Worm (Caenorhabditis elegans): ENCODE data around the gene lmd-4.

The lmd-4 gene

DNA sequence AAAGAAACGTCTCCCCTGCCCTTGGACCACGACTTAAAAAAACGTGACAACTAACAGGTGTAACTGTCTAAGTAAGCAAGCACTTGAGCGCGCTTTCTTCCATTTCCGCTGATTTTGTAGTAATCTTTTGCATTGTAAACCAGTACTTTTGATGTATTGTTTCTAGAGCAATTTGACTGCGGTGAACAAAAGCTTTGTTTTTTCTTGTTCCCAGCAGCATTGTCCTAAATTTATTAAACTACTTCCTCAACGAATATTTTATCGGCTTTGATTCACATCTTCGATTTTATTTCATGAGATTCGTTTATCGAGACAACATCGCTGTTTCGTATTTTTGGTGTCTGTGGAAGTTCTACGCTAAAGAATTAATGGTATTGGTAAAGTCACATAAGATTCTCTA is 32.1 kb downstream of the lmd-4 start, which contains the start of gene C13A2.1:
C13A2.1 (plus strand) TSS at position 301 of the 400 bp plus-strand sequence.
- TF ChIP-seq attf-5 (GFP tag; optimal IDR thresholded peaks at IDR 0.05) = no peak

DNA sequence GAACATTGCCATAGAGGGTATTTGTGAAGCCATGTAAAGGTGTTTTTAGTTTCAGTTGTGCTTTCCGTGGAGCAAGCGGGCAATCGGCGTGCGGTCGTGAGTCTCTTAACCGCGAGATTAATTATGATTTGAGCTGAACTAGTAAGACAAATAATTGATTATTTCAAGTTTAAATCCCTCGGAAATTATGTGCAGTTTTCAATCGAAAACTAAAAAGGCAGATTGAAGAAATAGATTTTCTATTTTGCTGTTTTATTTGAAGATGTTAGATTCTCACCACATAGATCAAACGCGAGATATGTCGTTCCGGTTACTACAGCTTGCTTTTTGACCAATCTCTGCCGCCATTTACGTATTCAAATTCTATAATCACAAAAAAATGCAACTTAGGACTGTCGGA is 38.8 kb downstream of the lmd-4 start, which contains the start of gene C13A2.3:
C13A2.3 (plus strand) TSS at position 301 of the 400 bp plus-strand sequence.
- TF ChIP-seq ceh-27 (GFP tag; optimal IDR thresholded peaks at IDR 0.05) (no peak), attf-6 (GFP tag; IDR thresholded peaks at IDR 0.05) (no peak), mcd-1 (GFP tag; IDR thresholded peaks at IDR 0.05) (no peak), F33H1.4 (GFP tag; IDR thresholded peaks at IDR 0.05) (no peak), lir-1 (GFP tag; conservative IDR thresholded peaks at IDR 0.05) (no peak)

DNA sequence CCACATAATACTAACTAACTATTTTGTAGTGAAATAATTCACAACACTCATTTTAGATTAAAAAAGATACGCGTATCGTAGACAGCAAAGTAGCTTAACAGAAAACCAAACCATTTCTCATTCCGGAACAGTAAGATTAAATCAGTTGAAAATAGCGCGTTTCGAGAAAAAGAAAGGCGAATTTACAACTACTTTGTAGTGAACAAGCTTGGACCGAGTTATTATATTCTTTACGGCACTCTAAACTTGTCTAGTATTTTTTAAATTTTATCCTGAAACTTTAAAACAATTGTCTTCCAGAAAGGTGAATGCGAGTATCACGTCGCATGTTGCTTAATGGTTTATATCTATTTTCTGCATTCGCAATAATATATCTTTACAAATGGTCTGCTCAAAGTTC is 41.7 kb downstream of the lmd-4 start, which contains the start of gene C13A2.4:
C13A2.4 (plus strand) TSS at position 301 of the 400 bp plus-strand sequence.
- no peak for TF ChIP-seq F10E7.11 (tag; optimal IDR thresholded peaks at IDR 0.05)
- TF ChIP-seq lsl-1 (GFP tag; optimal IDR thresholded peaks at IDR 0.05) = no peak
- no peak for TF ChIP-seq F23B12.7 (tag; optimal IDR thresholded peaks at IDR 0.05; ENCODE audit: insufficient read depth)
- TF ChIP-seq F57C9.4 (tag; optimal IDR thresholded peaks at IDR 0.05) = no peak
- no peak for TF ChIP-seq aptf-2 (GFP tag; conservative IDR thresholded peaks at IDR 0.05)
- no peak for TF ChIP-seq ceh-100 (GFP tag; IDR thresholded peaks at IDR 0.05)
- no peak for TF ChIP-seq unc-62 (GFP tag; optimal IDR thresholded peaks at IDR 0.05)
- TF ChIP-seq atf-7 (tag; optimal IDR thresholded peaks at IDR 0.05) = no peak
- TF ChIP-seq Y53F4B.3 (GFP tag; IDR thresholded peaks at IDR 0.05) = no peak
- TF ChIP-seq attf-6 (GFP tag; IDR thresholded peaks at IDR 0.05) = no peak
- TF ChIP-seq nhr-179 (tag; optimal IDR thresholded peaks at IDR 0.05) = no peak
- no peak for TF ChIP-seq sea-2 (GFP tag; IDR thresholded peaks at IDR 0.05)
- no peak for TF ChIP-seq madf-10 (tag; optimal IDR thresholded peaks at IDR 0.05)
- no peak for TF ChIP-seq let-607 (tag; optimal IDR thresholded peaks at IDR 0.05)
- no peak for TF ChIP-seq sptf-2 (GFP tag; optimal IDR thresholded peaks at IDR 0.05)
- TF ChIP-seq nfya-1 (tag; optimal IDR thresholded peaks at IDR 0.05; ENCODE audit: borderline replicate concordance, insufficient read depth) = no peak
- TF ChIP-seq mes-4 (tag; optimal IDR thresholded peaks at IDR 0.05) = no peak
- no peak for TF ChIP-seq ztf-18 (tag; optimal IDR thresholded peaks at IDR 0.05)
- TF ChIP-seq ztf-3 (GFP tag; optimal IDR thresholded peaks at IDR 0.05) = no peak
- TF ChIP-seq dox-1 (GFP tag; IDR thresholded peaks at IDR 0.05) = no peak

DNA sequence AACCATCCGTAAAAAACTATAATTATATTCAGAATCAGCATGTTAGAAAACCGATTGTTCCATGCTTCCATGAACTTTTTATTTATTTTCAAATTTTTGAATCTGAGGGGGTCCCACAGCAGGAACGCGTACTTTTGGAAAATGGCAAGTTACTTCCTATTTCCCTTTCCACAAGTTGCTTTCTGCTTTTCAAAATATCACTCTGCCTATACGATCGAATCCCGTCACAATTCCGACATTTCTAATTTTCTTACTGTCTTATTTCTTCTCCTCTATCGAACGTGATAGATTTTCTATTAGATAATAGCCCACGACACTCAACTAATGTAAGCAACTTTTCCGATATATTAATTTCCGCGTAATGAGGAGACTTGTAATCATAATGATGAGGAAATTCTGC is 45.3 kb downstream of the lmd-4 start, which contains the start of gene C13A2.5:
C13A2.5 (plus strand) TSS at position 301 of the 400 bp plus-strand sequence.
- TF ChIP-seq F37B4.10 (GFP tag; IDR thresholded peaks at IDR 0.05) (no peak), attf-3 (GFP tag; conservative IDR thresholded peaks at IDR 0.05) (no peak), lag-1 (GFP tag; IDR thresholded peaks at IDR 0.05) (no peak), ZK185.1 (tag; optimal IDR thresholded peaks at IDR 0.05; ENCODE audit: poor library complexity, severe bottlenecking) (no peak), hmg-1.2 (GFP tag; IDR thresholded peaks at IDR 0.05) (no peak), him-1 (tag; optimal IDR thresholded peaks at IDR 0.05) (no peak), hlh-12 (tag; optimal IDR thresholded peaks at IDR 0.05) (no peak), F23B12.7 (tag; optimal IDR thresholded peaks at IDR 0.05; ENCODE audit: insufficient read depth) (no peak), F57C9.4 (tag; optimal IDR thresholded peaks at IDR 0.05) (no peak), nhr-90 (tag; optimal IDR thresholded peaks at IDR 0.05) (no peak), somi-1 (GFP tag; optimal IDR thresholded peaks at IDR 0.05) (no peak), lin-26 (GFP tag; IDR thresholded peaks at IDR 0.05) (no peak), athp-1 (tag; optimal IDR thresholded peaks at IDR 0.05) (no peak), fkh-3 (tag; optimal IDR thresholded peaks at IDR 0.05) (no peak)

All from whole organism, young adult.